Fruit fly (Drosophila melanogaster): ENCODE measurements around the gene CG4119.

CG4119 gene

dm6 chrX:5715455-5716227, 49.8 kb downstream of the CG4119 start:
- TF ChIP-seq CG8119 (GFP tag; IDR thresholded peaks at IDR 0.05) (0 out of 3 replicates have a peak, but pooled peaks have one; percentile 21), net (GFP tag; optimal IDR thresholded peaks at IDR 0.05) (no peak), Sox102F (GFP tag; optimal IDR thresholded peaks at IDR 0.05) (peak; percentile 14), CG15336 (GFP tag; IDR thresholded peaks at IDR 0.05) (0 out of 2 replicates have a peak, but pooled peaks have one; percentile 31), svp (GFP tag) (peak; percentile 66), CG6792 (GFP tag; optimal IDR thresholded peaks at IDR 0.05) (no peak), Hr4 (GFP tag; optimal IDR thresholded peaks at IDR 0.05) (peak; percentile 1), Eip78C (GFP tag) (peak; percentile 52), CG16779 (tag; optimal IDR thresholded peaks at IDR 0.05) (no peak), fd85E (GFP tag; optimal IDR thresholded peaks at IDR 0.05) (no peak), esn (GFP tag; optimal IDR thresholded peaks at IDR 0.05) (peak; percentile 34), CG8632 (GFP tag; optimal IDR thresholded peaks at IDR 0.05) (no peak), acj6 (GFP tag; optimal IDR thresholded peaks at IDR 0.05) (no peak)

dm6 chrX:5717741-5718475, 52.1 kb downstream of the CG4119 start, which contains the start of gene CG33080:
TSS of gene CG33080 (minus strand) at chrX:5717778.
- TF ChIP-seq CG6792 (GFP tag; optimal IDR thresholded peaks at IDR 0.05) (peak; percentile 17), Eip78C (GFP tag) (peak; percentile 31), vri (GFP tag; optimal IDR thresholded peaks at IDR 0.05) (peak; percentile 13), fd59A (GFP tag; optimal IDR thresholded peaks at IDR 0.05) (no peak), topi (GFP tag; optimal IDR thresholded peaks at IDR 0.05) (peak; percentile 39), Ets21C (GFP tag; optimal IDR thresholded peaks at IDR 0.05) (no peak), CG8119 (GFP tag; IDR thresholded peaks at IDR 0.05) (0 out of 3 replicates have a peak, but pooled peaks have one; percentile 28), svp (GFP tag) (peak; percentile 21), CG10669 (GFP tag; optimal IDR thresholded peaks at IDR 0.05) (no peak), net (GFP tag; optimal IDR thresholded peaks at IDR 0.05) (no peak), CG6276 (GFP tag; optimal IDR thresholded peaks at IDR 0.05) (no peak), Sox14 (GFP tag; optimal IDR thresholded peaks at IDR 0.05) (no peak), CG31627 (GFP tag; optimal IDR thresholded peaks at IDR 0.05) (peak; percentile 28), CG6854 (GFP tag; optimal IDR thresholded peaks at IDR 0.05) (no peak), CG6808 (GFP tag; optimal IDR thresholded peaks at IDR 0.05) (no peak), esn (GFP tag; optimal IDR thresholded peaks at IDR 0.05) (peak; percentile 36), spab (GFP tag; optimal IDR thresholded peaks at IDR 0.05) (no peak), CG11902 (GFP tag; optimal IDR thresholded peaks at IDR 0.05) (no peak), achi (GFP tag; optimal IDR thresholded peaks at IDR 0.05) (peak; percentile 15), cyc (GFP tag; optimal IDR thresholded peaks at IDR 0.05) (peak; percentile 7), dsx (GFP tag; optimal IDR thresholded peaks at IDR 0.05; ENCODE audit: poor library complexity, severe bottlenecking) (no peak), Eip75B (GFP tag; optimal IDR thresholded peaks at IDR 0.05) (no peak), Eip93F (GFP tag; optimal IDR thresholded peaks at IDR 0.05) (no peak), CG6163 (GFP tag; IDR thresholded peaks at IDR 0.05) (no peak), dac (GFP tag; optimal IDR thresholded peaks at IDR 0.05) (no peak), CG34406 (GFP tag; optimal IDR thresholded peaks at IDR 0.05) (no peak), CG10631 (GFP tag; optimal IDR thresholded peaks at IDR 0.05) (no peak), Smox (GFP tag; optimal IDR thresholded peaks at IDR 0.05) (peak; percentile 38), CG1621 (tag; optimal IDR thresholded peaks at IDR 0.05) (no peak), CG32006 (GFP tag; optimal IDR thresholded peaks at IDR 0.05) (no peak), OdsH (GFP tag; optimal IDR thresholded peaks at IDR 0.05) (no peak), Lpt (GFP tag; optimal IDR thresholded peaks at IDR 0.05) (no peak), Hr38 (GFP tag; optimal IDR thresholded peaks at IDR 0.05) (no peak), Ets96B (tag; optimal IDR thresholded peaks at IDR 0.05) (no peak), CG7368 (GFP tag; optimal IDR thresholded peaks at IDR 0.05) (no peak), Hr39 (GFP tag; optimal IDR thresholded peaks at IDR 0.05) (peak; percentile 20), Gug (GFP tag; IDR thresholded peaks at IDR 0.05) (no peak), eg (GFP tag; IDR thresholded peaks at IDR 0.05) (no peak), fkh (GFP tag; optimal IDR thresholded peaks at IDR 0.05) (no peak), Met (GFP tag; optimal IDR thresholded peaks at IDR 0.05) (peak; percentile 41), CG11294 (GFP tag; IDR thresholded peaks at IDR 0.05) (no peak)
